Worm (Caenorhabditis elegans) whole organism, L1 larva: ENCODE results near the gene ZK822.1.

Experiments
- F16B12.6 ChIP-seq: fragments of 150-350 bp; optimal IDR thresholded peaks from 2 replicates; lab custom pipeline; 2014; ENCODE audit warnings: missing biosample characterization, missing genetic modification characterization
- ama-1 ChIP-seq: fragments of 150-350 bp; optimal IDR thresholded peaks from 2 replicates; lab custom pipeline; 2014
- ceh-88 ChIP-seq: fragments of 200-800 bp; sonication (Bioruptor generic); IDR thresholded peaks from 2 replicates; pipeline ENCODE4 v1.3.6; 2022; ENCODE audit warnings: missing genetic modification characterization, missing compliant biosample characterization
- fkh-10 ChIP-seq: sonication (generic microtip); optimal IDR thresholded peaks from 2 replicates; lab custom pipeline; 2017; ENCODE audit warnings: missing biosample characterization, missing genetic modification reagents, missing genetic modification characterization
- lin-14 ChIP-seq: fragments of 200-800 bp; sonication (Bioruptor generic); optimal IDR thresholded peaks from 2 replicates; lab custom pipeline; 2018; ENCODE audit warnings: mild to moderate bottlenecking, missing genetic modification characterization, moderate library complexity, missing compliant biosample characterization
- nhr-84 ChIP-seq: sonication (generic microtip); optimal IDR thresholded peaks from 2 replicates; lab custom pipeline; 2017; ENCODE audit warnings: missing biosample characterization, missing genetic modification characterization
- pqm-1 ChIP-seq: sonication (generic microtip); optimal IDR thresholded peaks from 3 replicates; lab custom pipeline; 2017; ENCODE audit warnings: missing biosample characterization, missing genetic modification characterization
- snu-23 ChIP-seq: sonication (generic microtip); optimal IDR thresholded peaks from 2 replicates; lab custom pipeline; 2016; ENCODE audit warnings: missing genetic modification characterization, missing compliant biosample characterization
- sox-4 ChIP-seq: sonication (generic microtip); optimal IDR thresholded peaks from 2 replicates; lab custom pipeline; 2016; ENCODE audit warnings: missing genetic modification characterization, missing compliant biosample characterization
- swsn-7 ChIP-seq: sonication (generic microtip); optimal IDR thresholded peaks from 2 replicates; lab custom pipeline; 2016; ENCODE audit warnings: missing genetic modification characterization, missing compliant biosample characterization
- zag-1 ChIP-seq: fragments of 150-350 bp; optimal IDR thresholded peaks from 2 replicates; lab custom pipeline; 2014; ENCODE audit warnings: missing biosample characterization, missing genetic modification characterization

Gene ZK822.1

DNA sequence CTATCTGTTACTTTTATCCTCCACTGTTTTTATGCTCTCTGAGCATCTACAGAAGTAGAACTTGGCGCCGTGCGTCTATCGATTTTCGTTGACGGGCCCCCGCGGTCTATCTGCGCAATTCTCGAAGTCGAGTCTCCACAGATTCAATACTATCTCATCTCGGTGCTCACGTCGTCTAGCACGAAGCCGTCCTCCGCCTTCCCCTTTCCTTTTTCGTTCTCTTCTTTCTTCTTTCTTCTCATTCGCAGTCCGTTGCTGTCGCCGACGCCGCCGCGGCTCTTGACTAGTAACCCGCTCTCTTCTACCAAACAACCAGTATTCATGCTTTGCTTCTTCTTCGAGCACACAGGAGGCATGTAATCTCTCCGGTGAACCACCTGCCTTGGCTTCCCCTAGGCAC lies 50.8 kb downstream of the ZK822.1 start (continued):
- TF ChIP-seq swsn-7 (tag; lab: Kevin White, UChicago) (peak; percentile 41), lin-14 (GFP tag; lab: Kevin White, UChicago) (peak; percentile 82), sox-4 (tag; lab: Kevin White, UChicago) (peak; percentile 42), zag-1 (no peak), ama-1 (lab: Kevin White, UChicago) (no peak)
- TF ChIP-seq, all 84 proteins: peak for 21

DNA sequence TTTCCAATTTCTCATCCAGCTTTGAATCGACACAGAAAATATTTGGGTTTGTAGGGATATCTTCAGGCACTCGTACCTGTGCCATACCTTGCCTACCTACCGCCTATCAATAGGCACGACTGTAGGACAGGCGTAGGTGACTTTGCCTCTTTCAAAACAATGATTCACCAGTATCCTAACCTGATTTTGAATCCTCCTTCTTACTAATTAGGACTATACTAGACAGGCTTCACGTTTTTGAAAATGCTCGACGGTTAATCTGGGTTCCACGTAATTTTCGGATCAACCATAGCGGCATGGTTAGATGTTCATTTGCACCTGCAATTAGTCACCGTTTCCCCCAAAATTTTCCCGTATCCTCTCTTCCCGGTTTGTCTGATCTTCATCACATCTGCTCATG lies 53.5 kb downstream of the ZK822.1 start:
- TF ChIP-seq pqm-1 (tag; lab: Kevin White, UChicago), result no peak
- TF ChIP-seq ceh-88, result no peak
- TF ChIP-seq sox-4 (tag; lab: Kevin White, UChicago), result no peak
- no peak for TF ChIP-seq lin-14 (GFP tag; lab: Kevin White, UChicago)
- no peak for TF ChIP-seq F16B12.6
- no peak for TF ChIP-seq snu-23
- no peak for TF ChIP-seq nhr-84 (tag; lab: Kevin White, UChicago)
- no peak for TF ChIP-seq fkh-10 (GFP tag; lab: Kevin White, UChicago)
